Worm (Caenorhabditis elegans) whole organism, L1 larva: ENCODE data around the gene C54D10.4.

Experiments used
- C04F5.9 ChIP-seq: sonication (generic microtip); optimal IDR thresholded peaks from 2 replicates; lab custom pipeline; 2016; ENCODE audit warnings: missing genetic modification characterization, missing compliant biosample characterization
- ceh-63 ChIP-seq: fragments of 200-800 bp; sonication (Bioruptor generic); optimal IDR thresholded peaks from 2 replicates; lab custom pipeline; 2018; ENCODE audit warnings: mild to moderate bottlenecking, missing genetic modification characterization, missing compliant biosample characterization
- ceh-88 ChIP-seq: fragments of 200-800 bp; sonication (Bioruptor generic); IDR thresholded peaks from 2 replicates; pipeline ENCODE4 v1.3.6; 2022; ENCODE audit warnings: missing genetic modification characterization, missing compliant biosample characterization
- elt-2 ChIP-seq: sonication (generic microtip); optimal IDR thresholded peaks from 2 replicates; lab custom pipeline; 2016; ENCODE audit warnings: missing genetic modification characterization, mild to moderate bottlenecking, inconsistent platforms, missing compliant biosample characterization, missing genetic modification reagents
- hlh-17 ChIP-seq: fragments of 200-800 bp; sonication (Bioruptor generic); optimal IDR thresholded peaks from 2 replicates; lab custom pipeline; 2018; ENCODE audit warnings: missing genetic modification characterization, mild to moderate bottlenecking, missing compliant biosample characterization, moderate library complexity, borderline replicate concordance
- lin-35 ChIP-seq, 2 experiments: fragments of 150-350 bp; optimal IDR thresholded peaks; 2 replicates each; lab custom pipeline; 2014; ENCODE audit warnings: missing biosample characterization in 2 of 2, missing genetic modification characterization in 2 of 2, missing genetic modification reagents in 2 of 2
- lin-39 ChIP-seq: fragments of 150-350 bp; optimal IDR thresholded peaks from 2 replicates; lab custom pipeline; 2014; ENCODE audit warnings: missing biosample characterization, missing genetic modification reagents, missing genetic modification characterization
- lsy-2 ChIP-seq, 2 experiments: fragments of 150-350 bp; optimal IDR thresholded peaks; 2 replicates each; lab custom pipeline; 2014; ENCODE audit warnings: missing biosample characterization in 2 of 2, missing genetic modification characterization in 2 of 2
- pqm-1 ChIP-seq: sonication (generic microtip); optimal IDR thresholded peaks from 3 replicates; lab custom pipeline; 2017; ENCODE audit warnings: missing biosample characterization, missing genetic modification characterization
- rnt-1 ChIP-seq: sonication (generic microtip); optimal IDR thresholded peaks from 2 replicates; lab custom pipeline; 2016; ENCODE audit warnings: mild to moderate bottlenecking, missing genetic modification characterization, moderate library complexity, missing compliant biosample characterization
- tbx-2 ChIP-seq: sonication (generic microtip); optimal IDR thresholded peaks from 2 replicates; lab custom pipeline; 2016; ENCODE audit warnings: missing genetic modification characterization, missing compliant biosample characterization
- unc-130 ChIP-seq: fragments of 150-350 bp; optimal IDR thresholded peaks from 2 replicates; lab custom pipeline; 2017; ENCODE audit warnings: missing biosample characterization, missing genetic modification characterization, inconsistent platforms
- unc-62 ChIP-seq: fragments of 150-350 bp; optimal IDR thresholded peaks from 2 replicates; lab custom pipeline; 2014; ENCODE audit warnings: missing biosample characterization, missing genetic modification reagents, missing genetic modification characterization
- vab-15 ChIP-seq: sonication (generic microtip); optimal IDR thresholded peaks from 2 replicates; lab custom pipeline; 2017; ENCODE audit warnings: missing genotype, mild to moderate bottlenecking, missing genetic modification characterization, missing compliant biosample characterization

DNA sequence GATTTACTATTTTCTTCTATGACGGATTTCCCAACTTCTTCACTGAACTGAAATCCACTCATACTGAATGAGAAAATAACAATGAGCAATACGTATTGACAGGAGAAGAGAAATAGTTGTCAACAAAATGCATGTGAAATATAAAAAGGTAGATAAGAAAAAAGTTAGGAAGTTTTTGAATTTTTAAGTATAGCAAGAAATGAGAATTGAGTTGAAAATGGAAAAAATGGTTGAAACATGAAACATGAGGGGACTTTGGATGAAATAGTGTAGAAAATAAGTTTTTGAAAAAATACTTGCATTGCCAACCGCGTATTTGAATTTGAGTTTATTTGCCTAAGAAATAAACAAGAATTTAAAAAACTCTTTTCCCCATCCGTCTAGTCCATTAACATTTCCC is 26.2 kb upstream of the C54D10.4 start, which contains the start of the genes pals-38 and C54D10.9:
- no peak for TF ChIP-seq rnt-1
- no peak for TF ChIP-seq unc-130 (tag; lab: Kevin White, UChicago)
- TF ChIP-seq hlh-17 (GFP tag; lab: Kevin White, UChicago): no peak
- no peak for TF ChIP-seq unc-62 (GFP tag; lab: Kevin White, UChicago)
- TF ChIP-seq pqm-1 (tag; lab: Kevin White, UChicago): no peak
- no peak for TF ChIP-seq C04F5.9 (tag; lab: Kevin White, UChicago)
- TF ChIP-seq ceh-63: no peak
- TF ChIP-seq lsy-2 (tag; optimal IDR thresholded peaks at IDR 0.05; lab: Kevin White, UChicago): no peak
- TF ChIP-seq vab-15 (tag; lab: Kevin White, UChicago): no peak
- no peak for TF ChIP-seq lin-39 (tag; lab: Kevin White, UChicago)
- TF ChIP-seq elt-2 (tag; lab: Kevin White, UChicago): no peak
- TF ChIP-seq tbx-2: no peak
- TF ChIP-seq lin-35 (GFP tag; optimal IDR thresholded peaks at IDR 0.05; lab: Kevin White, UChicago): no peak
- TF ChIP-seq ceh-88 (GFP tag; lab: Robert Waterston, UW): no peak
